Fruit fly (Drosophila melanogaster) whole organism, embryonic: Measurements from ENCODE around the gene gammaTub37C.
A peak's percentile ranks its signal among the peaks of the same experiment; 100 is the strongest.

Experiments used
- Bgb ChIP-seq: fragments of 200-800 bp; sonication (Bioruptor generic); IDR thresholded peaks from 2 replicates; pipeline ENCODE4 v1.3.6; 2022; ENCODE audit warnings: missing biosample characterization, missing genetic modification characterization; ENCODE audit not compliant: partially characterized antibody
- CG12104 ChIP-seq: fragments of 200-800 bp; sonication (Bioruptor generic); optimal IDR thresholded peaks from 3 replicates; lab custom pipeline; 2016; ENCODE audit warnings: missing biosample characterization, missing genetic modification characterization
- CG12942 ChIP-seq: fragments of 200-800 bp; sonication (Bioruptor generic); optimal IDR thresholded peaks from 3 replicates; lab custom pipeline; 2016; ENCODE audit warnings: missing biosample characterization, missing genetic modification characterization
- CG14860 ChIP-seq: fragments of 200-800 bp; sonication (Bioruptor generic); IDR thresholded peaks from 3 replicates; pipeline ENCODE4 v1.3.6; 2022; ENCODE audit warnings: missing biosample characterization, missing genetic modification characterization; ENCODE audit not compliant: partially characterized antibody
- CG15479 ChIP-seq: fragments of 200-800 bp; sonication (Bioruptor generic); optimal IDR thresholded peaks from 3 replicates; lab custom pipeline; 2019; ENCODE audit warnings: missing biosample characterization, mild to moderate bottlenecking, missing genetic modification characterization, moderate library complexity
- CG15601 ChIP-seq: fragments of 200-800 bp; sonication (Bioruptor generic); optimal IDR thresholded peaks from 3 replicates; lab custom pipeline; 2019; ENCODE audit warnings: missing biosample characterization, mild to moderate bottlenecking, missing genetic modification characterization, moderate library complexity
- CG1602 ChIP-seq: fragments of 200-800 bp; sonication (Bioruptor generic); optimal IDR thresholded peaks from 3 replicates; lab custom pipeline; 2016; ENCODE audit warnings: missing biosample characterization, missing genetic modification characterization
- CG2712 ChIP-seq: fragments of 200-800 bp; optimal IDR thresholded peaks from 3 replicates; lab custom pipeline; 2019; ENCODE audit warnings: missing biosample characterization, mild to moderate bottlenecking, missing genetic modification characterization, moderate library complexity
- CG2889 ChIP-seq: fragments of 200-800 bp; sonication (Bioruptor generic); IDR thresholded peaks from 3 replicates; pipeline ENCODE4 v1.3.6; 2022; ENCODE audit warnings: missing biosample characterization, missing genetic modification characterization
- CG30431 ChIP-seq: fragments of 200-800 bp; sonication (Bioruptor generic); optimal IDR thresholded peaks from 2 replicates; lab custom pipeline; 2017; ENCODE audit warnings: missing biosample characterization, missing genetic modification characterization
- CG3847 ChIP-seq: fragments of 200-800 bp; sonication (Bioruptor generic); IDR thresholded peaks from 2 replicates; pipeline ENCODE4 v1.3.6; 2022; ENCODE audit warnings: missing biosample characterization, missing genetic modification characterization
- CG6654 ChIP-seq: fragments of 200-800 bp; sonication (Bioruptor generic); optimal IDR thresholded peaks from 2 replicates; lab custom pipeline; 2017; ENCODE audit warnings: missing biosample characterization, mild to moderate bottlenecking, missing genetic modification characterization
- CG6791 ChIP-seq: fragments of 200-800 bp; sonication (Bioruptor generic); IDR thresholded peaks from 3 replicates; pipeline ENCODE4 v1.3.6; 2022; ENCODE audit warnings: missing biosample characterization, missing genetic modification characterization; ENCODE audit not compliant: partially characterized antibody
- CG6813 ChIP-seq: fragments of 200-800 bp; sonication (Bioruptor generic); optimal IDR thresholded peaks from 2 replicates; lab custom pipeline; 2017; ENCODE audit warnings: missing biosample characterization, missing genetic modification characterization, mild to moderate bottlenecking, moderate library complexity, missing genetic modification reagents
- CG8478 ChIP-seq: fragments of >200 bp; optimal IDR thresholded peaks from 2 replicates; lab custom pipeline; 2018
- CG9817 ChIP-seq: fragments of 200-800 bp; sonication (Bioruptor generic); optimal IDR thresholded peaks from 2 replicates; lab custom pipeline; 2018; ENCODE audit warnings: missing biosample characterization, mild to moderate bottlenecking, missing genetic modification characterization, moderate library complexity
- CG9876 ChIP-seq: fragments of 200-800 bp; sonication (Bioruptor generic); optimal IDR thresholded peaks from 2 replicates; lab custom pipeline; 2016; ENCODE audit warnings: missing biosample characterization, missing genetic modification characterization
- Chrac-16 ChIP-seq: fragments of 200-800 bp; sonication (Bioruptor generic); optimal IDR thresholded peaks from 3 replicates; lab custom pipeline; 2016; ENCODE audit warnings: missing biosample characterization, missing genetic modification characterization
- D19A ChIP-seq: fragments of 200-800 bp; optimal IDR thresholded peaks from 3 replicates; lab custom pipeline; 2019; ENCODE audit warnings: missing biosample characterization, mild to moderate bottlenecking, missing genetic modification characterization, moderate library complexity
- Dad ChIP-seq: fragments of 200-800 bp; sonication (Bioruptor generic); optimal IDR thresholded peaks from 3 replicates; lab custom pipeline; 2016; ENCODE audit warnings: missing biosample characterization, missing genetic modification characterization
- Dip3 ChIP-seq: fragments of 200-800 bp; sonication (Bioruptor generic); optimal IDR thresholded peaks from 3 replicates; lab custom pipeline; 2016; ENCODE audit warnings: missing biosample characterization, missing genetic modification characterization
- GATAe ChIP-seq: fragments of 200-800 bp; sonication (Bioruptor generic); conservative IDR thresholded peaks from 2 replicates; pipeline ENCODE4 v1.3.6; 2022; ENCODE audit warnings: missing biosample characterization, missing genetic modification characterization
- Jarid2 ChIP-seq: fragments of 200-800 bp; sonication (Bioruptor generic); optimal IDR thresholded peaks from 3 replicates; lab custom pipeline; 2017; ENCODE audit warnings: mild to moderate bottlenecking, missing biosample characterization, missing genetic modification reagents, missing genetic modification characterization
- Lhr ChIP-seq: fragments of 200-800 bp; sonication (Bioruptor generic); optimal IDR thresholded peaks from 3 replicates; lab custom pipeline; 2017; ENCODE audit warnings: mild to moderate bottlenecking, missing biosample characterization, missing genetic modification reagents, missing genetic modification characterization
- Lim3 ChIP-seq: fragments of 200-800 bp; sonication (Bioruptor generic); IDR thresholded peaks from 2 replicates; pipeline ENCODE4 v1.3.6; 2022; ENCODE audit warnings: missing biosample characterization, missing genetic modification characterization
- MBD-R2 ChIP-seq: fragments of 200-800 bp; sonication (Bioruptor generic); IDR thresholded peaks from 2 replicates; pipeline ENCODE4 v1.3.6; 2022; ENCODE audit warnings: missing biosample characterization, missing genetic modification characterization
- Max ChIP-seq: fragments of 200-800 bp; sonication (Bioruptor generic); optimal IDR thresholded peaks from 2 replicates; lab custom pipeline; 2016; ENCODE audit warnings: missing biosample characterization, mild to moderate bottlenecking, missing genetic modification characterization
- Med ChIP-seq: fragments of 200-800 bp; sonication (Bioruptor generic); peaks from one replicate; lab custom pipeline; 2016; ENCODE audit warnings: missing biosample characterization, missing genetic modification characterization, mild to moderate bottlenecking, inconsistent platforms, moderate library complexity
- NC2α ChIP-seq: fragments of 200-800 bp; sonication (Bioruptor generic); optimal IDR thresholded peaks from 2 replicates; lab custom pipeline; 2016; ENCODE audit warnings: missing biosample characterization, missing genetic modification characterization
- Oaz ChIP-seq: fragments of 200-800 bp; sonication (Bioruptor generic); IDR thresholded peaks from 2 replicates; pipeline ENCODE4 v1.3.6; 2022; ENCODE audit warnings: missing biosample characterization, missing genetic modification characterization
- Opbp ChIP-seq: fragments of 200-800 bp; sonication (Bioruptor generic); IDR thresholded peaks from 3 replicates; pipeline ENCODE4 v1.3.6; 2022; ENCODE audit warnings: missing biosample characterization, missing genetic modification characterization; ENCODE audit not compliant: partially characterized antibody
- Poxn ChIP-seq: fragments of 200-800 bp; sonication (Bioruptor generic); IDR thresholded peaks from 2 replicates; pipeline ENCODE4 v1.3.6; 2022; ENCODE audit warnings: missing biosample characterization, missing genetic modification characterization
- Side ChIP-seq: fragments of 200-800 bp; sonication (Bioruptor generic); optimal IDR thresholded peaks from 2 replicates; lab custom pipeline; 2016; ENCODE audit warnings: missing biosample characterization, missing genetic modification characterization
- Sry-β ChIP-seq: fragments of 200-800 bp; sonication (Bioruptor generic); optimal IDR thresholded peaks from 2 replicates; lab custom pipeline; 2018; ENCODE audit warnings: missing biosample characterization, mild to moderate bottlenecking, missing genetic modification characterization, moderate library complexity
- Taf1 ChIP-seq: fragments of 200-800 bp; sonication (Bioruptor generic); IDR thresholded peaks from 2 replicates; pipeline ENCODE4 v1.3.6; 2022; ENCODE audit warnings: missing biosample characterization, missing genetic modification characterization
- ara ChIP-seq: fragments of 200-800 bp; sonication (Bioruptor generic); IDR thresholded peaks from 2 replicates; pipeline ENCODE4 v1.3.6; 2022; ENCODE audit warnings: missing biosample characterization, missing genetic modification characterization
- bcd ChIP-seq: fragments of 200-800 bp; sonication (Bioruptor generic); optimal IDR thresholded peaks from 2 replicates; lab custom pipeline; 2017; ENCODE audit warnings: missing biosample characterization, mild to moderate bottlenecking, missing genetic modification characterization
- cg ChIP-seq: fragments of 200-800 bp; sonication (Bioruptor generic); optimal IDR thresholded peaks from 3 replicates; lab custom pipeline; 2019; ENCODE audit warnings: missing biosample characterization, mild to moderate bottlenecking, missing genetic modification characterization, moderate library complexity
- crc ChIP-seq: fragments of 200-800 bp; sonication (Bioruptor generic); optimal IDR thresholded peaks from 2 replicates; lab custom pipeline; 2016; ENCODE audit warnings: missing biosample characterization, missing genetic modification characterization
- dan ChIP-seq: fragments of 200-800 bp; sonication (Bioruptor generic); IDR thresholded peaks from 2 replicates; pipeline ENCODE4 v1.3.6; 2022; ENCODE audit warnings: missing biosample characterization, missing genetic modification characterization
- dmrt99B ChIP-seq: fragments of 200-800 bp; sonication (Bioruptor generic); optimal IDR thresholded peaks from 2 replicates; lab custom pipeline; 2018; ENCODE audit warnings: missing biosample characterization, mild to moderate bottlenecking, missing genetic modification characterization, moderate library complexity
- fru ChIP-seq: fragments of >200 bp; optimal IDR thresholded peaks from 2 replicates; lab custom pipeline; 2017
- hbn ChIP-seq: fragments of 200-800 bp; sonication (Bioruptor generic); IDR thresholded peaks from 2 replicates; pipeline ENCODE4 v1.3.6; 2022; ENCODE audit warnings: missing biosample characterization, missing genetic modification characterization; ENCODE audit not compliant: partially characterized antibody
- hth ChIP-seq: fragments of >200 bp; optimal IDR thresholded peaks from 2 replicates; lab custom pipeline; 2017; ENCODE audit warnings: inconsistent platforms
- mam ChIP-seq: fragments of 200-800 bp; sonication (Bioruptor generic); optimal IDR thresholded peaks from 3 replicates; lab custom pipeline; 2016; ENCODE audit warnings: missing biosample characterization, missing genetic modification characterization
- org-1 ChIP-seq: fragments of 200-800 bp; sonication (Bioruptor generic); optimal IDR thresholded peaks from 2 replicates; lab custom pipeline; 2017; ENCODE audit warnings: missing biosample characterization, missing genetic modification characterization
- phol ChIP-seq: fragments of 200-800 bp; sonication (Bioruptor generic); optimal IDR thresholded peaks from 3 replicates; lab custom pipeline; 2018; ENCODE audit warnings: missing biosample characterization, mild to moderate bottlenecking, missing genetic modification characterization, moderate library complexity
- salm ChIP-seq: fragments of 200-800 bp; sonication (Bioruptor generic); optimal IDR thresholded peaks from 2 replicates; lab custom pipeline; 2018; ENCODE audit warnings: missing biosample characterization, mild to moderate bottlenecking, missing genetic modification characterization
- sd ChIP-seq: fragments of 200-800 bp; sonication (Bioruptor generic); optimal IDR thresholded peaks from 3 replicates; lab custom pipeline; 2018; ENCODE audit warnings: missing biosample characterization, mild to moderate bottlenecking, missing genetic modification characterization, moderate library complexity
- sens-2 ChIP-seq: fragments of 200-800 bp; sonication (Bioruptor generic); IDR thresholded peaks from 2 replicates; pipeline ENCODE4 v1.3.6; 2022; ENCODE audit warnings: missing biosample characterization, missing genetic modification characterization
- sisA ChIP-seq: fragments of 200-800 bp; sonication (Bioruptor generic); IDR thresholded peaks from 2 replicates; pipeline ENCODE4 v1.3.6; 2022; ENCODE audit warnings: missing biosample characterization, missing genetic modification characterization

Gene gammaTub37C

dm6 chr2L:19134814-19135523, 50.6 kb downstream of the gammaTub37C start, which contains the start of gene Polr1D (continued):
- peak; percentile 52 for TF ChIP-seq sd (tag; lab: Kevin White, UChicago)
- TF ChIP-seq GATAe (GFP tag; lab: Robert Waterston, UW), result no peak
- no peak for TF ChIP-seq Taf1 (GFP tag; lab: Robert Waterston, UW)
- no peak for TF ChIP-seq mam
- TF ChIP-seq CG3847 (GFP tag; lab: Robert Waterston, UW), result peak; percentile 15; the same call in 1 of the 2 replicates
- TF ChIP-seq Poxn, result no peak
- no peak for TF ChIP-seq CG12104 (GFP tag; lab: Kevin White, UChicago)
- no peak for TF ChIP-seq D19A (tag; lab: Kevin White, UChicago)
- TF ChIP-seq Bgb (GFP tag; lab: Robert Waterston, UW), result no peak
- no peak for TF ChIP-seq Side
- TF ChIP-seq dmrt99B (tag; lab: Kevin White, UChicago), result peak; percentile 24
- TF ChIP-seq CG1602 (GFP tag; lab: Kevin White, UChicago), result peak; percentile 7
- TF ChIP-seq Oaz (GFP tag; lab: Robert Waterston, UW), result no peak
- TF ChIP-seq Med (GFP tag; lab: Kevin White, UChicago), result peak; percentile 80
- 0 out of 2 replicates have a peak, but pooled peaks have one; percentile 16 for TF ChIP-seq sisA (GFP tag; lab: Robert Waterston, UW)
- peak; percentile 96 for TF ChIP-seq cg (GFP tag; lab: Kevin White, UChicago)
- TF ChIP-seq Opbp (GFP tag; lab: Robert Waterston, UW), result no peak
- TF ChIP-seq CG15601, result no peak
- TF ChIP-seq Dad (GFP tag; lab: Kevin White, UChicago), result no peak
- TF ChIP-seq Lhr (GFP tag; lab: Kevin White, UChicago), result no peak
- no peak for TF ChIP-seq CG2889
- TF ChIP-seq hth (lab: Kevin White, UChicago), result no peak
- TF ChIP-seq CG6813, result no peak
- TF ChIP-seq CG30431 (GFP tag; lab: Kevin White, UChicago), result no peak
- TF ChIP-seq Dip3 (GFP tag; lab: Kevin White, UChicago), result no peak
- TF ChIP-seq hbn, result no peak
- no peak for TF ChIP-seq NC2α (GFP tag; lab: Kevin White, UChicago)
- TF ChIP-seq CG9876 (GFP tag; lab: Kevin White, UChicago), result no peak
- TF ChIP-seq bcd, result no peak
- TF ChIP-seq phol (tag; lab: Kevin White, UChicago), result peak; percentile 1
- TF ChIP-seq dan (GFP tag; lab: Robert Waterston, UW), result no peak
- no peak; the same call in 1 of the 2 replicates for TF ChIP-seq MBD-R2 (GFP tag; lab: Robert Waterston, UW)
- TF ChIP-seq Sry-β, result no peak
- TF ChIP-seq CG6791 (GFP tag; lab: Robert Waterston, UW), result no peak; the same call in 2 of the 3 replicates
- TF ChIP-seq Max (GFP tag; lab: Kevin White, UChicago), result no peak
- peak; percentile 78 for TF ChIP-seq CG15479 (GFP tag; lab: Kevin White, UChicago)
- peak; percentile 41; the same call in 1 of the 2 replicates for TF ChIP-seq ara (GFP tag; lab: Robert Waterston, UW)
- TF ChIP-seq CG2712 (tag; lab: Kevin White, UChicago), result peak; percentile 23
- no peak for TF ChIP-seq salm (tag; lab: Kevin White, UChicago)
- TF ChIP-seq fru (lab: Kevin White, UChicago), result no peak
- no peak for TF ChIP-seq Jarid2 (GFP tag; lab: Kevin White, UChicago)
- TF ChIP-seq CG6654 (GFP tag; lab: Kevin White, UChicago), result no peak
- no peak for TF ChIP-seq Chrac-16
- TF ChIP-seq sens-2 (GFP tag; lab: Robert Waterston, UW), result no peak
- TF ChIP-seq Lim3 (GFP tag; lab: Robert Waterston, UW), result no peak
- TF ChIP-seq CG12942 (GFP tag; lab: Kevin White, UChicago), result no peak
- TF ChIP-seq crc (GFP tag; lab: Kevin White, UChicago), result no peak
- no peak for TF ChIP-seq CG14860 (GFP tag; lab: Robert Waterston, UW)
- TF ChIP-seq CG9817 (tag; lab: Kevin White, UChicago), result no peak
- peak; percentile 82 for TF ChIP-seq CG8478 (lab: Kevin White, UChicago)
- TF ChIP-seq org-1 (GFP tag; lab: Kevin White, UChicago), result no peak
